Fruit fly (Drosophila melanogaster) Kc167 (cell line): ENCODE results near the gene Npc2a.

ENCODE experiments used
- Myc ChIP-seq: fragments of >200 bp; optimal IDR thresholded peaks from 2 replicates; lab custom pipeline; 2017; ENCODE audit warnings: missing external identifiers
- h ChIP-seq: fragments of >200 bp; optimal IDR thresholded peaks from 3 replicates; lab custom pipeline; 2018; ENCODE audit warnings: missing external identifiers
- insv ChIP-seq: fragments of >200 bp; optimal IDR thresholded peaks from 3 replicates; lab custom pipeline; 2018; ENCODE audit warnings: missing external identifiers
- psq ChIP-seq: fragments of >200 bp; optimal IDR thresholded peaks from 2 replicates; lab custom pipeline; 2017; ENCODE audit warnings: missing external identifiers
- ttk ChIP-seq: sonication (Bioruptor generic); optimal IDR thresholded peaks from 2 replicates; lab custom pipeline; 2017; ENCODE audit warnings: missing external identifiers

- TF ChIP-seq h (lab: Kevin White, UChicago): no peak
- no peak for TF ChIP-seq psq (lab: Kevin White, UChicago)
- TF ChIP-seq insv (lab: Kevin White, UChicago): no peak
- no peak for TF ChIP-seq Myc
- TF ChIP-seq ttk (lab: Kevin White, UChicago): no peak
Observed at dm6 chr2L:1970312-1970929, 17.7 kb upstream of the Npc2a start, which contains the start of gene erm.
